1 fruit fly cellular context compared by ENCODE assay signal in genomic region chrX:15356410-15356809, dm6.
TF ChIP-seq lines count a peak whose summit lies in the region.

No protein-coding gene starts in this region.

TF ChIP-seq in whole organism, embryonic, 481 proteins besides CTCF, POLR2A, EP300 and RAD21 (continued from another document):
- TF ChIP-seq br (optimal IDR thresholded peaks at IDR 0.05; lab: Kevin White, UChicago) (no peak), Deaf1 (tag; optimal IDR thresholded peaks at IDR 0.05; lab: Kevin White, UChicago) (peak; percentile 26), CG13287 (GFP tag; IDR thresholded peaks at IDR 0.05; lab: Robert Waterston, UW; ENCODE audit: partially characterized antibody) (no peak), CG2199 (GFP tag; IDR thresholded peaks at IDR 0.05; lab: Robert Waterston, UW) (0 out of 3 replicates have a peak, but pooled peaks have one; percentile 33), CoRest (tag; optimal IDR thresholded peaks at IDR 0.05; lab: Kevin White, UChicago) (peak; percentile 31), Dref (GFP tag; IDR thresholded peaks at IDR 0.05; lab: Robert Waterston, UW) (no peak), ewg (GFP tag; optimal IDR thresholded peaks at IDR 0.05; lab: Kevin White, UChicago) (peak; percentile 99), sens (GFP tag; lab: Kevin White, UChicago) (peak; percentile 17), danr (GFP tag; IDR thresholded peaks at IDR 0.05; lab: Robert Waterston, UW) (no peak), CG4730 (GFP tag; IDR thresholded peaks at IDR 0.05; lab: Robert Waterston, UW) (no peak), btn (GFP tag; optimal IDR thresholded peaks at IDR 0.05; lab: Kevin White, UChicago) (no peak), otp (GFP tag; IDR thresholded peaks at IDR 0.05; lab: Robert Waterston, UW) (no peak), Dip3 (GFP tag; optimal IDR thresholded peaks at IDR 0.05; lab: Kevin White, UChicago) (no peak), CG9797 (GFP tag; optimal IDR thresholded peaks at IDR 0.05; lab: Kevin White, UChicago) (no peak), mirr (GFP tag; optimal IDR thresholded peaks at IDR 0.05; lab: Kevin White, UChicago) (no peak), CG1832 (GFP tag; optimal IDR thresholded peaks at IDR 0.05; lab: Kevin White, UChicago) (peak; percentile 96), seq (GFP tag; IDR thresholded peaks at IDR 0.05; lab: Robert Waterston, UW) (0 out of 2 replicates have a peak, but pooled peaks have one; percentile 47), CG4820 (GFP tag; optimal IDR thresholded peaks at IDR 0.05; lab: Kevin White, UChicago) (no peak), Mad (GFP tag; optimal IDR thresholded peaks at IDR 0.05; lab: Kevin White, UChicago) (no peak), CG4707 (GFP tag; optimal IDR thresholded peaks at IDR 0.05; lab: Kevin White, UChicago) (no peak), Trl (optimal IDR thresholded peaks at IDR 0.05; lab: Kevin White, UChicago) (peak; percentile 29 to 55), Trl (GFP tag; optimal IDR thresholded peaks at IDR 0.05; lab: Kevin White, UChicago) (no peak), Vsx1 (GFP tag; optimal IDR thresholded peaks at IDR 0.05; lab: Kevin White, UChicago) (no peak), sob (GFP tag; IDR thresholded peaks at IDR 0.05; lab: Robert Waterston, UW) (no peak), CG13894 (tag; optimal IDR thresholded peaks at IDR 0.05; lab: Kevin White, UChicago) (no peak), cg (GFP tag; optimal IDR thresholded peaks at IDR 0.05; lab: Kevin White, UChicago) (peak; percentile 53), Xbp1 (GFP tag; optimal IDR thresholded peaks at IDR 0.05; lab: Kevin White, UChicago) (no peak), Neu2 (GFP tag; optimal IDR thresholded peaks at IDR 0.05; lab: Kevin White, UChicago; ENCODE audit: borderline replicate concordance) (no peak), CG3281 (GFP tag; optimal IDR thresholded peaks at IDR 0.05; lab: Kevin White, UChicago) (no peak), Ptx1 (GFP tag; IDR thresholded peaks at IDR 0.05; lab: Robert Waterston, UW) (no peak), CG11085 (GFP tag; IDR thresholded peaks at IDR 0.05; lab: Robert Waterston, UW) (no peak), CG12769 (tag; optimal IDR thresholded peaks at IDR 0.05; lab: Kevin White, UChicago) (no peak), Scr (GFP tag; IDR thresholded peaks at IDR 0.05; lab: Robert Waterston, UW; ENCODE audit: partially characterized antibody) (no peak), Myb (GFP tag; optimal IDR thresholded peaks at IDR 0.05; lab: Kevin White, UChicago) (no peak), nerfin-2 (GFP tag; IDR thresholded peaks at IDR 0.05; lab: Robert Waterston, UW; ENCODE audit: partially characterized antibody) (no peak), pum (GFP tag; optimal IDR thresholded peaks at IDR 0.05; lab: Kevin White, UChicago) (no peak), dan (GFP tag; IDR thresholded peaks at IDR 0.05; lab: Robert Waterston, UW) (no peak), oc (tag; optimal IDR thresholded peaks at IDR 0.05; lab: Kevin White, UChicago) (no peak), tll (GFP tag; optimal IDR thresholded peaks at IDR 0.05; lab: Kevin White, UChicago) (peak in 1 of 2 experiments; percentile 65), CG9437 (GFP tag; optimal IDR thresholded peaks at IDR 0.05; lab: Kevin White, UChicago) (no peak), Stat92E (GFP tag; optimal IDR thresholded peaks at IDR 0.05; lab: Kevin White, UChicago) (no peak), CG16813 (GFP tag; IDR thresholded peaks at IDR 0.05; lab: Robert Waterston, UW; ENCODE audit: partially characterized antibody) (no peak), Poxn (GFP tag; IDR thresholded peaks at IDR 0.05; lab: Robert Waterston, UW) (no peak), gt (GFP tag; IDR thresholded peaks at IDR 0.05; lab: Robert Waterston, UW) (no peak), CG5180 (GFP tag; optimal IDR thresholded peaks at IDR 0.05; lab: Kevin White, UChicago) (no peak), grn (GFP tag; optimal IDR thresholded peaks at IDR 0.05; lab: Kevin White, UChicago) (no peak), psq (GFP tag; optimal IDR thresholded peaks at IDR 0.05; lab: Kevin White, UChicago) (no peak), Fer3 (tag; optimal IDR thresholded peaks at IDR 0.05; lab: Kevin White, UChicago) (no peak), Adf1 (GFP tag; IDR thresholded peaks at IDR 0.05; lab: Robert Waterston, UW) (0 out of 2 replicates have a peak, but pooled peaks have one; percentile 24), mld (GFP tag; IDR thresholded peaks at IDR 0.05; lab: Robert Waterston, UW; ENCODE audit: partially characterized antibody) (no peak), Hmr (GFP tag; optimal IDR thresholded peaks at IDR 0.05; lab: Kevin White, UChicago) (no peak), CG31388 (GFP tag; optimal IDR thresholded peaks at IDR 0.05; lab: Kevin White, UChicago) (no peak), NfI (GFP tag; optimal IDR thresholded peaks at IDR 0.05; lab: Kevin White, UChicago) (no peak), rib (GFP tag; IDR thresholded peaks at IDR 0.05; lab: Robert Waterston, UW) (no peak)
